Fruit fly (Drosophila melanogaster) whole organism, embryonic: ENCODE results near the gene CG6972.
A peak's percentile ranks its signal among the peaks of the same experiment; 100 is the strongest.

Source experiments
- CG17361 ChIP-seq: fragments of 200-800 bp; sonication (Bioruptor generic); IDR thresholded peaks from 3 replicates; pipeline ENCODE4 v1.3.6; 2022; ENCODE audit warnings: missing biosample characterization, missing genetic modification characterization
- CG33557 ChIP-seq: fragments of 200-800 bp; sonication (Bioruptor generic); optimal IDR thresholded peaks from 2 replicates; lab custom pipeline; 2019; ENCODE audit warnings: missing biosample characterization, mild to moderate bottlenecking, missing genetic modification characterization, moderate library complexity
- CG9609 ChIP-seq: fragments of 200-800 bp; sonication (Bioruptor generic); optimal IDR thresholded peaks from 3 replicates; lab custom pipeline; 2016; ENCODE audit warnings: missing biosample characterization, missing genetic modification characterization
- CTCF ChIP-seq: fragments of 200-800 bp; sonication (Bioruptor generic); optimal IDR thresholded peaks from 2 replicates; lab custom pipeline; 2017; ENCODE audit warnings: missing biosample characterization, mild to moderate bottlenecking, missing genetic modification characterization, moderate library complexity
- Dbx ChIP-seq: fragments of 200-800 bp; sonication (Bioruptor generic); IDR thresholded peaks from 3 replicates; pipeline ENCODE4 v1.3.6; 2022; ENCODE audit warnings: missing biosample characterization, missing genetic modification characterization
- cg ChIP-seq: fragments of 200-800 bp; sonication (Bioruptor generic); optimal IDR thresholded peaks from 3 replicates; lab custom pipeline; 2019; ENCODE audit warnings: missing biosample characterization, mild to moderate bottlenecking, missing genetic modification characterization, moderate library complexity
- da ChIP-seq: fragments of 200-800 bp; sonication (Bioruptor generic); optimal IDR thresholded peaks from 2 replicates; lab custom pipeline; 2016; ENCODE audit warnings: missing biosample characterization, missing genetic modification characterization
- fd96Cb ChIP-seq: fragments of 200-800 bp; sonication (Bioruptor generic); optimal IDR thresholded peaks from 2 replicates; lab custom pipeline; 2018; ENCODE audit warnings: missing biosample characterization, mild to moderate bottlenecking, missing genetic modification characterization, moderate library complexity
- luna ChIP-seq: fragments of 200-800 bp; sonication (Bioruptor generic); optimal IDR thresholded peaks from 2 replicates; lab custom pipeline; 2016; ENCODE audit warnings: missing biosample characterization, missing genetic modification characterization
- nerfin-1 ChIP-seq: fragments of 200-800 bp; sonication (Bioruptor generic); optimal IDR thresholded peaks from 3 replicates; lab custom pipeline; 2019; ENCODE audit warnings: missing biosample characterization, mild to moderate bottlenecking, missing genetic modification characterization, moderate library complexity
- sqz ChIP-seq: fragments of 200-800 bp; sonication (Bioruptor generic); optimal IDR thresholded peaks from 3 replicates; lab custom pipeline; 2018; ENCODE audit warnings: missing biosample characterization, mild to moderate bottlenecking, missing genetic modification characterization
- vvl ChIP-seq: fragments of 200-800 bp; sonication (Bioruptor generic); IDR thresholded peaks from 2 replicates; pipeline ENCODE4 v1.3.6; 2022; ENCODE audit warnings: missing biosample characterization, missing genetic modification characterization

- TF ChIP-seq Dbx (GFP tag; lab: Robert Waterston, UW) = no peak
- no peak for TF ChIP-seq nerfin-1 (tag; lab: Kevin White, UChicago)
- TF ChIP-seq luna (GFP tag; lab: Kevin White, UChicago) = no peak
- peak; percentile 39; the same call in 1 of the 2 replicates for TF ChIP-seq vvl (GFP tag; lab: Robert Waterston, UW)
- TF ChIP-seq da (GFP tag; lab: Kevin White, UChicago) = no peak
- TF ChIP-seq cg (GFP tag; lab: Kevin White, UChicago) = peak; percentile 91
- TF ChIP-seq sqz = no peak
- TF ChIP-seq CG33557 (GFP tag; lab: Kevin White, UChicago) = no peak
- no peak for TF ChIP-seq CG17361 (GFP tag; lab: Robert Waterston, UW)
- no peak for TF ChIP-seq CTCF (GFP tag; lab: Kevin White, UChicago)
- TF ChIP-seq CG9609 (GFP tag; lab: Kevin White, UChicago) = no peak
- no peak for TF ChIP-seq fd96Cb (tag; lab: Kevin White, UChicago)
Measured at dm6 chr3R:22666449-22667283, 35.1 kb upstream of the CG6972 start.
